Worm (Caenorhabditis elegans): ENCODE measurements around the gene F32D8.14.
A peak's percentile ranks its signal among the peaks of the same experiment; 100 is the strongest.

The F32D8.14 gene

DNA sequence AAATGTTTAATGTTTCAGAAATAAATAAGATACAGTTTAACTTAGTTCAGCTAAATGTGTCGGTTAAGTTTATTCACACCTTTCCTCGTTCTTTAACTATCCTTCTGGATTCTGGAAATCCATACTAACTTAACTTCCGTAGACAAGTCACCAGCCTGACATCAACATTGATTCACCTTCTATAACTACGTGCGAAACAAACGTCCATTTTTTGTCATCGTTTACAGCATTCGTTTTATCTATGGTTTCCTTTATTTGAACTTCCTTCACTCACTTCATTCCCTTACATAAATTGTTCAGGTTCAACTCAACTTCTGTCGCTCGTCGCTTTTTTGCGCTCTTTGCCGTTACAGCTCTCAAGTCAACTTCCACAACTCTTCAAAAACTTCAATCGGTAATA, 46.6 kb upstream of the F32D8.14 start, which contains the start of gene F17C11.26:
TSS of gene F17C11.26 (plus strand) at position 301 of the 400 bp plus-strand sequence.
- no peak for TF ChIP-seq hlh-30 (tag; optimal IDR thresholded peaks at IDR 0.05; ENCODE audit: insufficient read depth)
- no peak for TF ChIP-seq ahr-1 (tag; optimal IDR thresholded peaks at IDR 0.05)
- no peak for TF ChIP-seq ceh-22 (tag; optimal IDR thresholded peaks at IDR 0.05)
- TF ChIP-seq unc-42 (tag; optimal IDR thresholded peaks at IDR 0.05): no peak
- TF ChIP-seq C38D4.7 (GFP tag; optimal IDR thresholded peaks at IDR 0.05): no peak
- TF ChIP-seq ceh-9 (tag; optimal IDR thresholded peaks at IDR 0.05): no peak
- no peak for TF ChIP-seq K02D7.2 (tag; optimal IDR thresholded peaks at IDR 0.05)
- no peak for TF ChIP-seq ztf-16 (tag; optimal IDR thresholded peaks at IDR 0.05)
- no peak for TF ChIP-seq ceh-18 (tag; optimal IDR thresholded peaks at IDR 0.05)
- no peak for TF ChIP-seq dve-1 (tag; optimal IDR thresholded peaks at IDR 0.05)
- TF ChIP-seq ets-4 (tag; optimal IDR thresholded peaks at IDR 0.05): no peak
- no peak for TF ChIP-seq mec-3 (tag; optimal IDR thresholded peaks at IDR 0.05; ENCODE audit: borderline replicate concordance)
- TF ChIP-seq fkh-6 (tag; optimal IDR thresholded peaks at IDR 0.05): no peak
- no peak for TF ChIP-seq pax-1 (tag; optimal IDR thresholded peaks at IDR 0.05)

DNA sequence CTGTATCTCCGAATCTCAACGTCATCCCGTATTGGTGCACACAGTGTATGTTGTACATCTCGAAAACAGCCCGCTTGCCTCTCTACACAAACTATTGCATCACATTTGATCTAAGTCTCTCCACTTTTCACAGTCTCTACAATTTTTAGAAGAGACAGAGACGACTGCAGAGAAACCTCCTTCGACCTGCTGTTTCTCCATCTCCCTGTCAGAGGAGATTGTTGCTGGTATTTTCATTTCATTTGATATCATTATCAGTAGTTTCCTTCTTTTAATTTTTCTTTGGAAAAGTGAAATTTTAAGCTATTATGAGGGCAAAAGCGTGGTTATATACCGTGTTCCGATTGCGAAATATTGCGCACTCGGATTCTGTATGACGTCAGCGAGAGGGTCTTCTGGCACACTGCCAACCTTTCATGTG, 46.0 kb upstream of the F32D8.14 start:
- no peak for TF ChIP-seq C38D4.7 (GFP tag; optimal IDR thresholded peaks at IDR 0.05)
- TF ChIP-seq unc-86 (tag; optimal IDR thresholded peaks at IDR 0.05): no peak
- TF ChIP-seq sox-4 (tag; optimal IDR thresholded peaks at IDR 0.05): no peak
- no peak for TF ChIP-seq hlh-15 (tag; optimal IDR thresholded peaks at IDR 0.05)
- TF ChIP-seq madf-2 (tag; optimal IDR thresholded peaks at IDR 0.05): no peak
- no peak for TF ChIP-seq nhr-232 (tag; optimal IDR thresholded peaks at IDR 0.05)
- TF ChIP-seq T23F11.4 (GFP tag; optimal IDR thresholded peaks at IDR 0.05): no peak
- TF ChIP-seq lim-6 (tag; optimal IDR thresholded peaks at IDR 0.05): no peak
- TF ChIP-seq sox-2 (GFP tag; IDR thresholded peaks at IDR 0.05): no peak
- TF ChIP-seq ref-2 (tag; optimal IDR thresholded peaks at IDR 0.05): peak; percentile 37
- no peak for TF ChIP-seq lin-11 (tag; optimal IDR thresholded peaks at IDR 0.05)
- no peak for TF ChIP-seq gmeb-2 (tag; optimal IDR thresholded peaks at IDR 0.05)
- peak; percentile 24 for TF ChIP-seq unc-42 (tag; optimal IDR thresholded peaks at IDR 0.05)
- no peak for TF ChIP-seq ceh-2 (tag; optimal IDR thresholded peaks at IDR 0.05)
- TF ChIP-seq tbx-2 (tag; optimal IDR thresholded peaks at IDR 0.05): no peak
- TF ChIP-seq Y22D7AL.16 (tag; optimal IDR thresholded peaks at IDR 0.05): no peak
- no peak for TF ChIP-seq hlh-13 (GFP tag; optimal IDR thresholded peaks at IDR 0.05)
- peak; percentile 71 for TF ChIP-seq elt-2 (tag; optimal IDR thresholded peaks at IDR 0.05)
- no peak for TF ChIP-seq tbx-7 (tag; optimal IDR thresholded peaks at IDR 0.05)
- TF ChIP-seq ets-4 (tag; optimal IDR thresholded peaks at IDR 0.05): no peak
- TF ChIP-seq fkh-6 (tag; optimal IDR thresholded peaks at IDR 0.05): no peak
- TF ChIP-seq unc-3 (GFP tag; conservative IDR thresholded peaks at IDR 0.05): no peak
- no peak for TF ChIP-seq unc-3 (tag; optimal IDR thresholded peaks at IDR 0.05)
- TF ChIP-seq pax-1 (tag; optimal IDR thresholded peaks at IDR 0.05): no peak
- TF ChIP-seq pqm-1 (tag; optimal IDR thresholded peaks at IDR 0.05): peak; percentile 49
- TF ChIP-seq nfya-1 (tag; optimal IDR thresholded peaks at IDR 0.05): peak; percentile 68
- TF ChIP-seq unc-55 (GFP tag; optimal IDR thresholded peaks at IDR 0.05): peak; percentile 29
- TF ChIP-seq ztf-16 (tag; optimal IDR thresholded peaks at IDR 0.05): no peak
- TF ChIP-seq C08G9.2 (tag; optimal IDR thresholded peaks at IDR 0.05): no peak
- TF ChIP-seq K09A11.1 (tag; optimal IDR thresholded peaks at IDR 0.05; ENCODE audit: insufficient read depth): no peak
- TF ChIP-seq ceh-31 (tag; optimal IDR thresholded peaks at IDR 0.05): no peak

DNA sequence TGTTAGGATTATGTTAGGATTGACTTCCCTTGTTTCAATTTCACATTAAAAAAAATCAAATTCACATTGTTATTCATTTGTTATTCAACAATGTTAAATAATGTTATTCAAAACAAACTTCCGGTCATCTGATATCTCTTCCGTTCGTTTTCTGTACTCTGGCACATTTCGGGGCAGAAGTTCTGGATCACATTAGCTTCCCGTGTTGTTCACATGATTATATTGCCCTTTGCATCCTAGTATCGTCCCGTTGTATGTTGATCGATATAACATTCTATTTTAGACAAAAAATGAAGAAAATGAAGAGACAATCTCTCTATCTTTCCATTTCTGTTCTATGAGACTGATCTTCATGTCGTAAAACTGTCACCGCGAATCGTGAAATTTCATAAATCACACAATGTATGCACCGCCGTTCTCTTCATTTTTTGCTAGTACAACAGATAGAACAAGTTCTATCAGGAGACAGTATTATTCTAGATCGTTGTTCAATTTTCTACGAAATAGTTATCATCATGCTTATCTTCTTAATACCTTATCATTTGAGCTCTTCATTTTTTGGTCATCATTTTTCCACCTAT, 45.5 kb upstream of the F32D8.14 start:
- TF ChIP-seq hlh-30 (tag; optimal IDR thresholded peaks at IDR 0.05; ENCODE audit: insufficient read depth) (no peak), unc-3 (GFP tag; conservative IDR thresholded peaks at IDR 0.05) (no peak), unc-3 (tag; optimal IDR thresholded peaks at IDR 0.05) (no peak), unc-55 (GFP tag; optimal IDR thresholded peaks at IDR 0.05) (no peak), fkh-6 (tag; optimal IDR thresholded peaks at IDR 0.05) (no peak), ceh-2 (tag; optimal IDR thresholded peaks at IDR 0.05) (no peak), ztf-16 (tag; optimal IDR thresholded peaks at IDR 0.05) (no peak), Y22D7AL.16 (tag; optimal IDR thresholded peaks at IDR 0.05) (no peak), syd-9 (tag; optimal IDR thresholded peaks at IDR 0.05) (no peak)
